Fruit fly (Drosophila melanogaster): ENCODE measurements around the gene Ude.
A peak's percentile ranks its signal among the peaks of the same experiment; 100 is the strongest.

The Ude gene

DNA sequence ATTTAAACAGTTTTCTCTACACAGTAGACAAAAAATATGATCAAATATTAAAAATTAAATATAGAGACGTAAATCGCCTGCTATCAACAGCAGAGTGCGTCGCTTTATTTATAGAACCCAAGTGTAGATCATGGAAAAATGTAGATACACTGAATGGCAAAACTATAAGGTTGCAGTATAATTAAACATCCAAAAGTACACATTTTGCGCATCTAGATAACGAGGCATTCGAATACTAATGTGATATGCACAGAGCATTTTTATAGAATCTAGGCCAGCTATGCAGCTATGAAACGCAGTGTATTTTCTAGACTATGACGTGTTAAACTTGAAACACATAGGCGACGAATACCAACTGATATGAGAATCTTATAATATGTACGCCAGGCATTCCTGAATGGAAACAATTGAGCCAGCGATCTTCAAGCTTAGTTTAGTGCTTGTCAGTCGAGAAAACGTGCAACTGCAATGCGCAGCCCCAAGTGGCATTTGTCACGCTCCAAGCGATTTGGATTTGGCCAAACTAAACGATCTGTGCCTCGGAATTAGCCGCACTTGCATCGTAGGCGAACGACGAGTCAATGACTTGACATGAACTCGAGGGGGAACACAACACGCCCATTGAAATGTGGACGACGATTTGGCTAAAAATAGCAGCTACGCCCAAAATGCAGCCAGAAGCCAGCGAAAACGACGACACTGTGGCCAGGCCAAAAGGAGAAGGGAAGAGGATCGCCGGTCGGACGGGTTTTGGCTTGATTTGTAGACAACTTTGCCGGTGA lies 11.6 kb upstream of the Ude start (continued):
- TF ChIP-seq HHEX (GFP tag; optimal IDR thresholded peaks at IDR 0.05), result peak; percentile 90
- peak; percentile 76 for TF ChIP-seq sug (tag; optimal IDR thresholded peaks at IDR 0.05)
- peak; percentile 93 for TF ChIP-seq HmgZ (tag; optimal IDR thresholded peaks at IDR 0.05)
- peak; percentile 68 for TF ChIP-seq klu (GFP tag; IDR thresholded peaks at IDR 0.05)
- TF ChIP-seq CG13624 (GFP tag; optimal IDR thresholded peaks at IDR 0.05), result peak; percentile 92
- TF ChIP-seq grau (tag; optimal IDR thresholded peaks at IDR 0.05), result peak; percentile 91
- 0 out of 3 replicates have a peak, but pooled peaks have one; percentile 18 for TF ChIP-seq z (GFP tag; IDR thresholded peaks at IDR 0.05)
- TF ChIP-seq CG1792 (GFP tag; optimal IDR thresholded peaks at IDR 0.05), result peak; percentile 81
- peak; percentile 78 for TF ChIP-seq Camta (GFP tag; optimal IDR thresholded peaks at IDR 0.05)
- TF ChIP-seq CG17328 (GFP tag; IDR thresholded peaks at IDR 0.05), result peak; percentile 86
- TF ChIP-seq Gsc (GFP tag; IDR thresholded peaks at IDR 0.05), result no peak
- TF ChIP-seq mam (GFP tag; optimal IDR thresholded peaks at IDR 0.05), result peak; percentile 90
- peak; percentile 70 for TF ChIP-seq CG1602 (GFP tag; optimal IDR thresholded peaks at IDR 0.05)
- no peak for TF ChIP-seq eve (GFP tag; optimal IDR thresholded peaks at IDR 0.05)
- TF ChIP-seq BtbVII (GFP tag; optimal IDR thresholded peaks at IDR 0.05), result peak; percentile 89
- peak; percentile 93 for TF ChIP-seq CG17359 (tag; optimal IDR thresholded peaks at IDR 0.05)
- TF ChIP-seq CG18476 (GFP tag; optimal IDR thresholded peaks at IDR 0.05), result peak; percentile 83
- TF ChIP-seq psq (GFP tag; optimal IDR thresholded peaks at IDR 0.05), result peak; percentile 31
- TF ChIP-seq CG17186 (GFP tag; optimal IDR thresholded peaks at IDR 0.05), result peak; percentile 33
- TF ChIP-seq Hr51 (GFP tag; optimal IDR thresholded peaks at IDR 0.05), result peak; percentile 76 to 90
- peak; percentile 91 for TF ChIP-seq CoRest (tag; optimal IDR thresholded peaks at IDR 0.05)
- TF ChIP-seq dati (GFP tag; IDR thresholded peaks at IDR 0.05), result peak; percentile 65
- TF ChIP-seq CG18599 (GFP tag; optimal IDR thresholded peaks at IDR 0.05), result peak; percentile 93
- TF ChIP-seq CG7372 (GFP tag; IDR thresholded peaks at IDR 0.05), result peak; percentile 86
- TF ChIP-seq NFAT (GFP tag; IDR thresholded peaks at IDR 0.05), result peak; percentile 90
- TF ChIP-seq p53 (GFP tag; optimal IDR thresholded peaks at IDR 0.05), result no peak
- peak; percentile 85 for TF ChIP-seq CG16863 (GFP tag; optimal IDR thresholded peaks at IDR 0.05)
- peak; percentile 74 for TF ChIP-seq CG34376 (GFP tag; optimal IDR thresholded peaks at IDR 0.05)
- TF ChIP-seq CG11456 (GFP tag; IDR thresholded peaks at IDR 0.05), result peak; percentile 92
- peak; percentile 83 for TF ChIP-seq Fer2 (tag; optimal IDR thresholded peaks at IDR 0.05)
- no peak for TF ChIP-seq CG1832 (GFP tag; optimal IDR thresholded peaks at IDR 0.05)
- peak; percentile 72; the same call in 2 of the 3 replicates for TF ChIP-seq sr (GFP tag; IDR thresholded peaks at IDR 0.05)
- peak; percentile 67 for TF ChIP-seq CG10654 (GFP tag; optimal IDR thresholded peaks at IDR 0.05)
- TF ChIP-seq CG1647 (GFP tag; optimal IDR thresholded peaks at IDR 0.05), result peak; percentile 89
- TF ChIP-seq B-H2 (GFP tag; optimal IDR thresholded peaks at IDR 0.05), result peak; percentile 80
- no peak for TF ChIP-seq Dref (GFP tag; IDR thresholded peaks at IDR 0.05)
- peak; percentile 91 for TF ChIP-seq CG14441 (GFP tag; IDR thresholded peaks at IDR 0.05)
- peak; percentile 77 for TF ChIP-seq wek (GFP tag; optimal IDR thresholded peaks at IDR 0.05)
- peak; percentile 54 for TF ChIP-seq disco-r (GFP tag; optimal IDR thresholded peaks at IDR 0.05)
- TF ChIP-seq CG14965 (GFP tag; optimal IDR thresholded peaks at IDR 0.05; ENCODE audit: borderline replicate concordance), result no peak
- peak; percentile 6; the same call in 1 of the 2 replicates for TF ChIP-seq dan (GFP tag; IDR thresholded peaks at IDR 0.05)
- peak; percentile 82 for TF ChIP-seq CG32772 (GFP tag; IDR thresholded peaks at IDR 0.05)
- TF ChIP-seq Mad (GFP tag; optimal IDR thresholded peaks at IDR 0.05), result peak; percentile 86
- no peak for TF ChIP-seq yki (optimal IDR thresholded peaks at IDR 0.05)
- peak; percentile 82 for TF ChIP-seq CG15514 (GFP tag; optimal IDR thresholded peaks at IDR 0.05)
- peak; percentile 54 for TF ChIP-seq CG2202 (tag; optimal IDR thresholded peaks at IDR 0.05)
- peak; percentile 85 for TF ChIP-seq CG4730 (GFP tag; IDR thresholded peaks at IDR 0.05)
- TF ChIP-seq CG3407 (GFP tag; optimal IDR thresholded peaks at IDR 0.05), result peak; percentile 60
- TF ChIP-seq CG9932 (GFP tag; IDR thresholded peaks at IDR 0.05), result peak; percentile 88
- peak; percentile 77 for TF ChIP-seq CG6854 (GFP tag; optimal IDR thresholded peaks at IDR 0.05)

Data from whole organism, embryonic.